Fruit fly (Drosophila melanogaster): ENCODE results near the gene Jhbp2.

- TF ChIP-seq CG9705 (GFP tag; optimal IDR thresholded peaks at IDR 0.05) (no peak), woc (GFP tag; optimal IDR thresholded peaks at IDR 0.05) (no peak), brk (GFP tag; optimal IDR thresholded peaks at IDR 0.05) (no peak), Myc (optimal IDR thresholded peaks at IDR 0.05) (peak; percentile 64), CrebA (GFP tag; optimal IDR thresholded peaks at IDR 0.05; ENCODE audit: borderline replicate concordance) (no peak), Dfd (GFP tag; optimal IDR thresholded peaks at IDR 0.05) (no peak), h (GFP tag; optimal IDR thresholded peaks at IDR 0.05) (no peak), pan (optimal IDR thresholded peaks at IDR 0.05) (no peak), GATAd (GFP tag; optimal IDR thresholded peaks at IDR 0.05) (no peak), Jra (GFP tag; optimal IDR thresholded peaks at IDR 0.05) (peak; percentile 32)
Measured at dm6 chr3R:4962689-4963088, 1.5 kb upstream of the Jhbp2 start.

All from whole organism, wandering third instar larva.